Fruit fly (Drosophila melanogaster) whole organism, embryonic: ENCODE results near the gene dmrt93B.

Source experiments
- Atf-2 ChIP-seq: fragments of 200-800 bp; sonication (Bioruptor generic); optimal IDR thresholded peaks from 2 replicates; lab custom pipeline; 2016; ENCODE audit warnings: missing biosample characterization, missing genetic modification characterization
- Atf6 ChIP-seq: fragments of 200-800 bp; sonication (Bioruptor generic); IDR thresholded peaks from 2 replicates; pipeline ENCODE4 v1.3.6; 2022; ENCODE audit warnings: missing biosample characterization, missing genetic modification characterization
- CG10274 ChIP-seq: fragments of 200-800 bp; sonication (Bioruptor generic); optimal IDR thresholded peaks from 3 replicates; lab custom pipeline; 2017; ENCODE audit warnings: missing biosample characterization, mild to moderate bottlenecking, missing genetic modification characterization
- CG10366 ChIP-seq: fragments of 200-800 bp; sonication (Bioruptor generic); IDR thresholded peaks from 2 replicates; pipeline ENCODE4 v1.3.6; 2022; ENCODE audit warnings: missing biosample characterization, missing genetic modification characterization
- CG11085 ChIP-seq: fragments of 200-800 bp; sonication (Bioruptor generic); IDR thresholded peaks from 2 replicates; pipeline ENCODE4 v1.3.6; 2022; ENCODE audit warnings: missing biosample characterization, missing genetic modification characterization
- CG11504 ChIP-seq: fragments of 200-800 bp; sonication (Bioruptor generic); optimal IDR thresholded peaks from 3 replicates; lab custom pipeline; 2019; ENCODE audit warnings: missing biosample characterization, mild to moderate bottlenecking, missing genetic modification characterization, moderate library complexity
- CG12391 ChIP-seq: fragments of 200-800 bp; sonication (Bioruptor generic); optimal IDR thresholded peaks from 3 replicates; lab custom pipeline; 2018; ENCODE audit warnings: missing biosample characterization, mild to moderate bottlenecking, missing genetic modification characterization, moderate library complexity
- CG14667 ChIP-seq: fragments of 200-800 bp; sonication (Bioruptor generic); IDR thresholded peaks from 2 replicates; pipeline ENCODE4 v1.3.6; 2022; ENCODE audit warnings: missing biosample characterization, missing genetic modification characterization
- CG15696 ChIP-seq: fragments of 200-800 bp; sonication (Bioruptor generic); optimal IDR thresholded peaks from 2 replicates; lab custom pipeline; 2019; ENCODE audit warnings: missing biosample characterization, mild to moderate bottlenecking, missing genetic modification characterization, moderate library complexity
- CG1602 ChIP-seq: fragments of 200-800 bp; sonication (Bioruptor generic); optimal IDR thresholded peaks from 3 replicates; lab custom pipeline; 2016; ENCODE audit warnings: missing biosample characterization, missing genetic modification characterization
- CG17385 ChIP-seq: fragments of 200-800 bp; sonication (Bioruptor generic); optimal IDR thresholded peaks from 3 replicates; lab custom pipeline; 2018; ENCODE audit warnings: missing biosample characterization, mild to moderate bottlenecking, missing genetic modification characterization
- CG30020 ChIP-seq: fragments of 200-800 bp; optimal IDR thresholded peaks from 2 replicates; lab custom pipeline; 2019; ENCODE audit warnings: missing biosample characterization, mild to moderate bottlenecking, missing genetic modification characterization, moderate library complexity
- CG30403 ChIP-seq: fragments of 200-800 bp; sonication (Bioruptor generic); optimal IDR thresholded peaks from 3 replicates; lab custom pipeline; 2016; ENCODE audit warnings: missing biosample characterization, missing genetic modification characterization
- CG3847 ChIP-seq: fragments of 200-800 bp; sonication (Bioruptor generic); IDR thresholded peaks from 2 replicates; pipeline ENCODE4 v1.3.6; 2022; ENCODE audit warnings: missing biosample characterization, missing genetic modification characterization
- CG3995 ChIP-seq: fragments of 200-800 bp; sonication (Bioruptor generic); optimal IDR thresholded peaks from 3 replicates; lab custom pipeline; 2016; ENCODE audit warnings: missing biosample characterization, missing genetic modification characterization
- CG43689 ChIP-seq: fragments of 200-800 bp; sonication (Bioruptor generic); IDR thresholded peaks from 2 replicates; pipeline ENCODE4 v1.3.6; 2022; ENCODE audit warnings: missing biosample characterization, missing genetic modification characterization
- CG4854 ChIP-seq: fragments of 200-800 bp; sonication (Bioruptor generic); optimal IDR thresholded peaks from 2 replicates; lab custom pipeline; 2016; ENCODE audit warnings: missing biosample characterization, missing genetic modification characterization, inconsistent platforms
- CG7357 ChIP-seq: fragments of 200-800 bp; sonication (Bioruptor generic); IDR thresholded peaks from 3 replicates; pipeline ENCODE4 v1.3.6; 2022; ENCODE audit warnings: missing biosample characterization, missing genetic modification characterization
- CG7786 ChIP-seq: fragments of 200-800 bp; sonication (Bioruptor generic); optimal IDR thresholded peaks from 2 replicates; lab custom pipeline; 2016; ENCODE audit warnings: missing biosample characterization, missing genetic modification characterization
- CG7963 ChIP-seq: fragments of 200-800 bp; sonication (Bioruptor generic); IDR thresholded peaks from 3 replicates; pipeline ENCODE4 v1.3.6; 2022; ENCODE audit warnings: missing biosample characterization, missing genetic modification characterization; ENCODE audit not compliant: partially characterized antibody
- CG8388 ChIP-seq: fragments of 200-800 bp; sonication (Bioruptor generic); optimal IDR thresholded peaks from 2 replicates; lab custom pipeline; 2019; ENCODE audit warnings: missing biosample characterization, mild to moderate bottlenecking, missing genetic modification characterization, moderate library complexity
- CG8924 ChIP-seq: fragments of 200-800 bp; optimal IDR thresholded peaks from 3 replicates; lab custom pipeline; 2019; ENCODE audit warnings: missing biosample characterization, mild to moderate bottlenecking, missing genetic modification characterization, moderate library complexity
- Dbx ChIP-seq: fragments of 200-800 bp; sonication (Bioruptor generic); IDR thresholded peaks from 3 replicates; pipeline ENCODE4 v1.3.6; 2022; ENCODE audit warnings: missing biosample characterization, missing genetic modification characterization
- Dek ChIP-seq: fragments of 200-800 bp; sonication (Bioruptor generic); optimal IDR thresholded peaks from 3 replicates; lab custom pipeline; 2019; ENCODE audit warnings: missing biosample characterization, mild to moderate bottlenecking, missing genetic modification characterization, moderate library complexity
- Ets65A ChIP-seq: fragments of 200-800 bp; sonication (Bioruptor generic); peaks from one replicate; lab custom pipeline; 2016; ENCODE audit warnings: missing biosample characterization, missing genetic modification characterization
- HmgD ChIP-seq: fragments of 200-800 bp; sonication (Bioruptor generic); optimal IDR thresholded peaks from 3 replicates; lab custom pipeline; 2016; ENCODE audit warnings: missing biosample characterization, missing genetic modification characterization
- Lpt ChIP-seq: fragments of >200 bp; optimal IDR thresholded peaks from 2 replicates; lab custom pipeline; 2018; ENCODE audit warnings: missing biosample characterization, missing genetic modification characterization
- NC2β ChIP-seq: fragments of 200-800 bp; sonication (Bioruptor generic); optimal IDR thresholded peaks from 2 replicates; lab custom pipeline; 2016; ENCODE audit warnings: missing biosample characterization, missing genetic modification characterization
- NFAT ChIP-seq: fragments of 200-800 bp; sonication (Bioruptor generic); IDR thresholded peaks from 2 replicates; pipeline ENCODE4 v1.3.6; 2022; ENCODE audit warnings: missing biosample characterization, missing genetic modification characterization
- Oaz ChIP-seq: fragments of 200-800 bp; sonication (Bioruptor generic); IDR thresholded peaks from 2 replicates; pipeline ENCODE4 v1.3.6; 2022; ENCODE audit warnings: missing biosample characterization, missing genetic modification characterization
- ase ChIP-seq: fragments of 200-800 bp; sonication (Bioruptor generic); IDR thresholded peaks from 3 replicates; pipeline ENCODE4 v1.3.6; 2022; ENCODE audit warnings: missing biosample characterization, missing genetic modification characterization
- ash1 ChIP-seq: fragments of 200-800 bp; sonication (Bioruptor generic); optimal IDR thresholded peaks from 2 replicates; lab custom pipeline; 2018; ENCODE audit warnings: missing biosample characterization, mild to moderate bottlenecking, missing genetic modification characterization
- chm ChIP-seq: fragments of 200-800 bp; sonication (Bioruptor generic); IDR thresholded peaks from 2 replicates; pipeline ENCODE4 v1.3.6; 2022; ENCODE audit warnings: missing biosample characterization, missing genetic modification characterization
- ems ChIP-seq: fragments of 200-800 bp; sonication (Bioruptor generic); optimal IDR thresholded peaks from 3 replicates; lab custom pipeline; 2016; ENCODE audit warnings: missing biosample characterization, missing genetic modification characterization
- gcm2 ChIP-seq: fragments of 200-800 bp; sonication (Bioruptor generic); optimal IDR thresholded peaks from 2 replicates; lab custom pipeline; 2016; ENCODE audit warnings: missing biosample characterization, missing genetic modification characterization
- gfzf ChIP-seq: fragments of 200-800 bp; sonication (Bioruptor generic); optimal IDR thresholded peaks from 2 replicates; lab custom pipeline; 2016; ENCODE audit warnings: missing biosample characterization, mild to moderate bottlenecking, missing genetic modification characterization, moderate library complexity
- ken ChIP-seq: fragments of 200-800 bp; sonication (Bioruptor generic); IDR thresholded peaks from 3 replicates; pipeline ENCODE4 v1.3.6; 2022; ENCODE audit warnings: missing biosample characterization, missing genetic modification characterization
- lmd ChIP-seq: fragments of 200-800 bp; sonication (Bioruptor generic); IDR thresholded peaks from 2 replicates; pipeline ENCODE4 v1.3.6; 2022; ENCODE audit warnings: missing biosample characterization, missing genetic modification characterization
- lov ChIP-seq, 2 experiments: fragments of 200-800 bp in 1 of 2; fragments of >200 bp in 1 of 2; sonication (Bioruptor generic) in 1 of 2; IDR thresholded peaks in 1 of 2; optimal IDR thresholded peaks in 1 of 2; 2 replicates in 1 of 2; 3 replicates in 1 of 2; pipeline versions ENCODE4 v1.3.6 to Lab custom; 2017 to 2022; ENCODE audit warnings: missing biosample characterization in 1 of 2, missing genetic modification characterization in 1 of 2
- luna ChIP-seq: fragments of 200-800 bp; sonication (Bioruptor generic); optimal IDR thresholded peaks from 2 replicates; lab custom pipeline; 2016; ENCODE audit warnings: missing biosample characterization, missing genetic modification characterization
- nerfin-1 ChIP-seq: fragments of 200-800 bp; sonication (Bioruptor generic); optimal IDR thresholded peaks from 3 replicates; lab custom pipeline; 2019; ENCODE audit warnings: missing biosample characterization, mild to moderate bottlenecking, missing genetic modification characterization, moderate library complexity
- pnt ChIP-seq: fragments of 200-800 bp; sonication (Bioruptor generic); optimal IDR thresholded peaks from 3 replicates; lab custom pipeline; 2016; ENCODE audit warnings: missing biosample characterization, missing genetic modification characterization
- ranshi ChIP-seq: fragments of 200-800 bp; sonication (Bioruptor generic); IDR thresholded peaks from 2 replicates; pipeline ENCODE4 v1.3.6; 2022; ENCODE audit warnings: missing biosample characterization, missing genetic modification characterization
- slou ChIP-seq: fragments of 200-800 bp; sonication (Bioruptor generic); optimal IDR thresholded peaks from 3 replicates; lab custom pipeline; 2016; ENCODE audit warnings: missing biosample characterization, missing genetic modification characterization
- sob ChIP-seq: fragments of 200-800 bp; sonication (Bioruptor generic); IDR thresholded peaks from 2 replicates; pipeline ENCODE4 v1.3.6; 2022; ENCODE audit warnings: missing biosample characterization, missing genetic modification characterization
- tll ChIP-seq, 2 experiments: fragments of 200-800 bp in 1 of 2; fragments of >200 bp in 1 of 2; sonication (Bioruptor generic) in 1 of 2; optimal IDR thresholded peaks; 2 replicates each; lab custom pipeline; 2017 to 2019; ENCODE audit warnings: missing biosample characterization in 2 of 2, missing genetic modification characterization in 2 of 2, mild to moderate bottlenecking in 1 of 2, moderate library complexity in 1 of 2
- toy ChIP-seq: fragments of 200-800 bp; sonication (Bioruptor generic); IDR thresholded peaks from 2 replicates; pipeline ENCODE4 v1.3.6; 2022; ENCODE audit warnings: missing biosample characterization, missing genetic modification characterization
- vnd ChIP-seq: fragments of 200-800 bp; sonication (Bioruptor generic); IDR thresholded peaks from 3 replicates; pipeline ENCODE4 v1.3.6; 2022; ENCODE audit warnings: missing biosample characterization, missing genetic modification characterization; ENCODE audit not compliant: partially characterized antibody
- zfh2 ChIP-seq: fragments of 200-800 bp; sonication (Bioruptor generic); optimal IDR thresholded peaks from 2 replicates; lab custom pipeline; 2016; ENCODE audit warnings: missing biosample characterization, missing genetic modification characterization

The dmrt93B gene

dm6 chr3R:21107907-21108591 is 34.2 kb downstream of the dmrt93B start, which contains the start of the genes Sec15 and rtet (continued):
- TF ChIP-seq CG10274 (GFP tag; lab: Kevin White, UChicago) = no peak
- TF ChIP-seq ems (GFP tag; lab: Kevin White, UChicago) = no peak
- TF ChIP-seq CG15696 (tag; lab: Kevin White, UChicago) = peak; percentile 79
- peak; percentile 45; the same call in 1 of the 2 replicates for TF ChIP-seq Atf6 (GFP tag; lab: Robert Waterston, UW)
- peak; percentile 15 for TF ChIP-seq CG30020 (tag; lab: Kevin White, UChicago)
- peak; percentile 15 for TF ChIP-seq CG1602 (GFP tag; lab: Kevin White, UChicago)
- peak; percentile 3 for TF ChIP-seq Dek (tag; lab: Kevin White, UChicago)
- TF ChIP-seq Dbx (GFP tag; lab: Robert Waterston, UW) = peak; percentile 61; the same call in 1 of the 3 replicates
- no peak for TF ChIP-seq pnt
- TF ChIP-seq sob (GFP tag; lab: Robert Waterston, UW) = peak; percentile 45
- TF ChIP-seq NC2β (GFP tag; lab: Kevin White, UChicago) = peak; percentile 16
- no peak for TF ChIP-seq CG14667
- TF ChIP-seq CG10366 (GFP tag; lab: Robert Waterston, UW) = peak; percentile 62
- TF ChIP-seq CG11085 (GFP tag; lab: Robert Waterston, UW) = 0 out of 2 replicates have a peak, but pooled peaks have one; percentile 13
- peak; percentile 46 for TF ChIP-seq CG17385 (GFP tag; lab: Kevin White, UChicago)
- TF ChIP-seq CG3847 = peak; percentile 48; the same call in 1 of the 2 replicates
- 0 out of 2 replicates have a peak, but pooled peaks have one; percentile 17 for TF ChIP-seq Oaz (GFP tag; lab: Robert Waterston, UW)
- no peak for TF ChIP-seq gfzf (GFP tag; lab: Kevin White, UChicago)
- peak; percentile 67 for TF ChIP-seq lmd (GFP tag; lab: Robert Waterston, UW)
- no peak for TF ChIP-seq gcm2 (GFP tag; lab: Kevin White, UChicago)
- TF ChIP-seq ash1 (GFP tag; lab: Kevin White, UChicago) = no peak
- TF ChIP-seq vnd = peak; percentile 52; the same call in 2 of the 3 replicates
- peak; percentile 48; the same call in 1 of the 2 replicates for TF ChIP-seq NFAT (GFP tag; lab: Robert Waterston, UW)
- peak; percentile 75 for TF ChIP-seq ken (GFP tag; lab: Robert Waterston, UW)
- 0 out of 2 replicates have a peak, but pooled peaks have one; percentile 24 for TF ChIP-seq ranshi (GFP tag; lab: Robert Waterston, UW)
- TF ChIP-seq Lpt (GFP tag; lab: Kevin White, UChicago) = no peak
- TF ChIP-seq nerfin-1 (tag; lab: Kevin White, UChicago) = peak; percentile 73
- peak; percentile 17 for TF ChIP-seq CG4854 (GFP tag; lab: Kevin White, UChicago)
- TF ChIP-seq slou (GFP tag; lab: Kevin White, UChicago) = no peak
- TF ChIP-seq ase (GFP tag; lab: Robert Waterston, UW) = peak; percentile 39; the same call in 1 of the 3 replicates
- no peak for TF ChIP-seq lov (optimal IDR thresholded peaks at IDR 0.05; lab: Kevin White, UChicago)
- peak; percentile 70; the same call in 1 of the 3 replicates for TF ChIP-seq lov (GFP tag; IDR thresholded peaks at IDR 0.05; lab: Robert Waterston, UW)
- peak; percentile 80 for TF ChIP-seq CG8924 (tag; lab: Kevin White, UChicago)
- peak; percentile 93 for TF ChIP-seq Ets65A (GFP tag; lab: Kevin White, UChicago)
- TF ChIP-seq CG7963 (GFP tag; lab: Robert Waterston, UW) = peak; percentile 22; the same call in 1 of the 3 replicates
- peak; percentile 35 for TF ChIP-seq CG7786
- TF ChIP-seq CG3995 = no peak
- TF ChIP-seq chm (GFP tag; lab: Robert Waterston, UW) = peak; percentile 60; the same call in 1 of the 2 replicates
- TF ChIP-seq luna (GFP tag; lab: Kevin White, UChicago) = no peak
- peak; percentile 1 for TF ChIP-seq zfh2 (GFP tag; lab: Kevin White, UChicago)
- TF ChIP-seq CG11504 (tag; lab: Kevin White, UChicago) = no peak
- peak; percentile 77 for TF ChIP-seq CG12391
- TF ChIP-seq HmgD = no peak
- no peak for TF ChIP-seq CG7357
- no peak for TF ChIP-seq Atf-2 (GFP tag; lab: Kevin White, UChicago)
- TF ChIP-seq CG30403 = peak; percentile 55
- no peak for TF ChIP-seq toy (GFP tag; lab: Robert Waterston, UW)
- TF ChIP-seq CG8388 (GFP tag; lab: Kevin White, UChicago) = no peak
- TF ChIP-seq tll (GFP tag; optimal IDR thresholded peaks at IDR 0.05; lab: Kevin White, UChicago) = no peak
- no peak for TF ChIP-seq CG43689 (GFP tag; lab: Robert Waterston, UW)
